Fruit fly (Drosophila melanogaster) whole organism, embryonic: ENCODE results near the gene CG46312.

Experiments used
- Bteb2 ChIP-seq: fragments of 200-800 bp; sonication (Bioruptor generic); optimal IDR thresholded peaks from 2 replicates; lab custom pipeline; 2016; ENCODE audit warnings: missing biosample characterization, missing genetic modification characterization
- CG12391 ChIP-seq: fragments of 200-800 bp; sonication (Bioruptor generic); optimal IDR thresholded peaks from 3 replicates; lab custom pipeline; 2018; ENCODE audit warnings: missing biosample characterization, mild to moderate bottlenecking, missing genetic modification characterization, moderate library complexity
- CG12744 ChIP-seq: fragments of 200-800 bp; sonication (Bioruptor generic); optimal IDR thresholded peaks from 2 replicates; lab custom pipeline; 2016; ENCODE audit warnings: missing biosample characterization, missing genetic modification characterization
- CG14710 ChIP-seq: fragments of 200-800 bp; sonication (Bioruptor generic); optimal IDR thresholded peaks from 3 replicates; lab custom pipeline; 2019; ENCODE audit warnings: missing biosample characterization, mild to moderate bottlenecking, missing genetic modification characterization, moderate library complexity
- CG14860 ChIP-seq: fragments of 200-800 bp; sonication (Bioruptor generic); IDR thresholded peaks from 3 replicates; pipeline ENCODE4 v1.3.6; 2022; ENCODE audit warnings: missing biosample characterization, missing genetic modification characterization; ENCODE audit not compliant: partially characterized antibody
- CG15601 ChIP-seq: fragments of 200-800 bp; sonication (Bioruptor generic); optimal IDR thresholded peaks from 3 replicates; lab custom pipeline; 2019; ENCODE audit warnings: missing biosample characterization, mild to moderate bottlenecking, missing genetic modification characterization, moderate library complexity
- CG17361 ChIP-seq: fragments of 200-800 bp; sonication (Bioruptor generic); IDR thresholded peaks from 3 replicates; pipeline ENCODE4 v1.3.6; 2022; ENCODE audit warnings: missing biosample characterization, missing genetic modification characterization
- CG17385 ChIP-seq: fragments of 200-800 bp; sonication (Bioruptor generic); optimal IDR thresholded peaks from 3 replicates; lab custom pipeline; 2018; ENCODE audit warnings: missing biosample characterization, mild to moderate bottlenecking, missing genetic modification characterization
- CG17568 ChIP-seq: fragments of 200-800 bp; sonication (Bioruptor generic); optimal IDR thresholded peaks from 2 replicates; lab custom pipeline; 2018; ENCODE audit warnings: missing biosample characterization, mild to moderate bottlenecking, missing genetic modification characterization, moderate library complexity
- CG18476 ChIP-seq: fragments of 200-800 bp; sonication (Bioruptor generic); optimal IDR thresholded peaks from 2 replicates; lab custom pipeline; 2016; ENCODE audit warnings: missing biosample characterization, mild to moderate bottlenecking, missing genetic modification characterization
- CG2129 ChIP-seq: fragments of 200-800 bp; sonication (Bioruptor generic); IDR thresholded peaks from 2 replicates; pipeline ENCODE4 v1.3.6; 2022; ENCODE audit warnings: missing biosample characterization, missing genetic modification characterization; ENCODE audit not compliant: partially characterized antibody
- CG31224 ChIP-seq: fragments of 200-800 bp; sonication (Bioruptor generic); IDR thresholded peaks from 2 replicates; pipeline ENCODE4 v1.3.6; 2022; ENCODE audit warnings: missing biosample characterization, missing genetic modification characterization
- CG31388 ChIP-seq: fragments of 200-800 bp; sonication (Bioruptor generic); optimal IDR thresholded peaks from 2 replicates; lab custom pipeline; 2016; ENCODE audit warnings: missing biosample characterization, missing genetic modification characterization
- CG32772 ChIP-seq: fragments of 200-800 bp; sonication (Bioruptor generic); IDR thresholded peaks from 2 replicates; pipeline ENCODE4 v1.3.6; 2022; ENCODE audit warnings: missing biosample characterization, missing genetic modification characterization
- CG5180 ChIP-seq: fragments of 200-800 bp; sonication (Bioruptor generic); optimal IDR thresholded peaks from 3 replicates; lab custom pipeline; 2017; ENCODE audit warnings: missing biosample characterization, missing genetic modification characterization, mild to moderate bottlenecking, moderate library complexity, missing genetic modification reagents
- CG6654 ChIP-seq: fragments of 200-800 bp; sonication (Bioruptor generic); optimal IDR thresholded peaks from 2 replicates; lab custom pipeline; 2017; ENCODE audit warnings: missing biosample characterization, mild to moderate bottlenecking, missing genetic modification characterization
- CG7271 ChIP-seq: fragments of 200-800 bp; sonication (Bioruptor generic); optimal IDR thresholded peaks from 2 replicates; lab custom pipeline; 2018; ENCODE audit warnings: missing biosample characterization, mild to moderate bottlenecking, missing genetic modification characterization, moderate library complexity
- CG7372 ChIP-seq: fragments of 200-800 bp; sonication (Bioruptor generic); IDR thresholded peaks from 2 replicates; pipeline ENCODE4 v1.3.6; 2022; ENCODE audit warnings: missing biosample characterization, missing genetic modification characterization
- CG8290 ChIP-seq, 3 experiments: fragments of 200-800 bp; sonication (Bioruptor generic); optimal IDR thresholded peaks; 2 replicates each; lab custom pipeline; 2016 to 2019; ENCODE audit warnings: missing biosample characterization in 3 of 3, missing genetic modification characterization in 3 of 3, mild to moderate bottlenecking in 2 of 3, moderate library complexity in 1 of 3
- D ChIP-seq, 2 experiments: fragments of 200-800 bp in 1 of 2; fragments of >200 bp in 1 of 2; sonication (Bioruptor generic) in 1 of 2; optimal IDR thresholded peaks; 2 replicates in 1 of 2; 3 replicates in 1 of 2; lab custom pipeline; 2017; ENCODE audit warnings: mild to moderate bottlenecking in 1 of 2, missing biosample characterization in 1 of 2, missing genetic modification characterization in 1 of 2, missing genetic modification reagents in 1 of 2
- Drgx ChIP-seq: fragments of 200-800 bp; sonication (Bioruptor generic); IDR thresholded peaks from 2 replicates; pipeline ENCODE4 v1.3.6; 2022; ENCODE audit warnings: missing biosample characterization, missing genetic modification characterization
- Elba2 ChIP-seq: fragments of 200-800 bp; sonication (Bioruptor generic); optimal IDR thresholded peaks from 3 replicates; lab custom pipeline; 2016; ENCODE audit warnings: missing biosample characterization, missing genetic modification characterization
- Fer2 ChIP-seq: fragments of 200-800 bp; sonication (Bioruptor generic); optimal IDR thresholded peaks from 2 replicates; lab custom pipeline; 2018; ENCODE audit warnings: missing biosample characterization, mild to moderate bottlenecking, missing genetic modification characterization, moderate library complexity
- Hr3 ChIP-seq: fragments of 200-800 bp; sonication (Bioruptor generic); optimal IDR thresholded peaks from 3 replicates; lab custom pipeline; 2016; ENCODE audit warnings: missing biosample characterization, missing genetic modification characterization
- Kr ChIP-seq: fragments of 200-800 bp; sonication (Bioruptor generic); optimal IDR thresholded peaks from 2 replicates; lab custom pipeline; 2017; ENCODE audit warnings: missing biosample characterization, mild to moderate bottlenecking, missing genetic modification characterization
- Lhr ChIP-seq: fragments of 200-800 bp; sonication (Bioruptor generic); optimal IDR thresholded peaks from 3 replicates; lab custom pipeline; 2017; ENCODE audit warnings: mild to moderate bottlenecking, missing biosample characterization, missing genetic modification reagents, missing genetic modification characterization
- Pdp1 ChIP-seq, 2 experiments: fragments of 200-800 bp; sonication (Bioruptor generic); optimal IDR thresholded peaks; 3 replicates each; lab custom pipeline; 2016; ENCODE audit warnings: missing biosample characterization in 2 of 2, missing genetic modification characterization in 2 of 2, mild to moderate bottlenecking in 1 of 2, moderate library complexity in 1 of 2
- Sox102F ChIP-seq: fragments of 200-800 bp; sonication (Bioruptor generic); optimal IDR thresholded peaks from 2 replicates; lab custom pipeline; 2018; ENCODE audit warnings: missing biosample characterization, mild to moderate bottlenecking, missing genetic modification characterization, moderate library complexity
- Sry-β ChIP-seq: fragments of 200-800 bp; sonication (Bioruptor generic); optimal IDR thresholded peaks from 2 replicates; lab custom pipeline; 2018; ENCODE audit warnings: missing biosample characterization, mild to moderate bottlenecking, missing genetic modification characterization, moderate library complexity
- al ChIP-seq: fragments of 200-800 bp; sonication (Bioruptor generic); IDR thresholded peaks from 2 replicates; pipeline ENCODE4 v1.3.6; 2022; ENCODE audit warnings: missing biosample characterization, missing genetic modification characterization
- ato ChIP-seq: fragments of 200-800 bp; sonication (Bioruptor generic); IDR thresholded peaks from 2 replicates; pipeline ENCODE4 v1.3.6; 2022; ENCODE audit warnings: missing biosample characterization, missing genetic modification characterization; ENCODE audit not compliant: partially characterized antibody
- bab2 ChIP-seq: fragments of 200-800 bp; sonication (Bioruptor generic); optimal IDR thresholded peaks from 2 replicates; lab custom pipeline; 2016; ENCODE audit warnings: missing biosample characterization, missing genetic modification characterization
- chm ChIP-seq: fragments of 200-800 bp; sonication (Bioruptor generic); IDR thresholded peaks from 2 replicates; pipeline ENCODE4 v1.3.6; 2022; ENCODE audit warnings: missing biosample characterization, missing genetic modification characterization
- fd102C ChIP-seq: fragments of 200-800 bp; sonication (Bioruptor generic); optimal IDR thresholded peaks from 2 replicates; lab custom pipeline; 2018; ENCODE audit warnings: missing biosample characterization, mild to moderate bottlenecking, missing genetic modification characterization, moderate library complexity
- gcm2 ChIP-seq: fragments of 200-800 bp; sonication (Bioruptor generic); optimal IDR thresholded peaks from 2 replicates; lab custom pipeline; 2016; ENCODE audit warnings: missing biosample characterization, missing genetic modification characterization
- hb ChIP-seq: fragments of 200-800 bp; sonication (Bioruptor generic); IDR thresholded peaks from 3 replicates; pipeline ENCODE4 v1.3.6; 2022; ENCODE audit warnings: missing biosample characterization, missing genetic modification characterization; ENCODE audit not compliant: partially characterized antibody
- inv ChIP-seq: fragments of 200-800 bp; sonication (Bioruptor generic); IDR thresholded peaks from 2 replicates; pipeline ENCODE4 v1.3.6; 2022; ENCODE audit warnings: missing biosample characterization, missing genetic modification characterization; ENCODE audit not compliant: partially characterized antibody
- jigr1 ChIP-seq: fragments of 200-800 bp; sonication (Bioruptor generic); IDR thresholded peaks from 3 replicates; pipeline ENCODE4 v1.3.6; 2022; ENCODE audit warnings: missing biosample characterization, missing genetic modification characterization
- lov ChIP-seq, 2 experiments: fragments of 200-800 bp in 1 of 2; fragments of >200 bp in 1 of 2; sonication (Bioruptor generic) in 1 of 2; IDR thresholded peaks in 1 of 2; optimal IDR thresholded peaks in 1 of 2; 2 replicates in 1 of 2; 3 replicates in 1 of 2; pipeline versions ENCODE4 v1.3.6 to Lab custom; 2017 to 2022; ENCODE audit warnings: missing biosample characterization in 1 of 2, missing genetic modification characterization in 1 of 2
- luna ChIP-seq: fragments of 200-800 bp; sonication (Bioruptor generic); optimal IDR thresholded peaks from 2 replicates; lab custom pipeline; 2016; ENCODE audit warnings: missing biosample characterization, missing genetic modification characterization
- nom ChIP-seq: fragments of 200-800 bp; sonication (Bioruptor generic); optimal IDR thresholded peaks from 2 replicates; lab custom pipeline; 2017; ENCODE audit warnings: missing biosample characterization, missing genetic modification characterization, mild to moderate bottlenecking, moderate library complexity, missing genetic modification reagents
- pfk ChIP-seq: fragments of 200-800 bp; sonication (Bioruptor generic); optimal IDR thresholded peaks from 2 replicates; lab custom pipeline; 2018; ENCODE audit warnings: missing biosample characterization, mild to moderate bottlenecking, missing genetic modification characterization, moderate library complexity
- pho ChIP-seq: fragments of 200-800 bp; sonication (Bioruptor generic); optimal IDR thresholded peaks from 2 replicates; lab custom pipeline; 2016; ENCODE audit warnings: missing biosample characterization, missing genetic modification characterization
- repo ChIP-seq: fragments of 200-800 bp; sonication (Bioruptor generic); optimal IDR thresholded peaks from 2 replicates; lab custom pipeline; 2016; ENCODE audit warnings: missing biosample characterization, missing genetic modification characterization
- rib ChIP-seq: fragments of 200-800 bp; sonication (Bioruptor generic); IDR thresholded peaks from 2 replicates; pipeline ENCODE4 v1.3.6; 2022; ENCODE audit warnings: missing biosample characterization, missing genetic modification characterization
- sens ChIP-seq: fragments of 200-800 bp; sonication (Bioruptor generic); peaks from one replicate; lab custom pipeline; 2016; ENCODE audit warnings: missing biosample characterization, missing genetic modification characterization
- slp2 ChIP-seq: fragments of 200-800 bp; sonication (Bioruptor generic); optimal IDR thresholded peaks from 2 replicates; lab custom pipeline; 2016; ENCODE audit warnings: missing biosample characterization, missing genetic modification characterization
- unpg ChIP-seq: fragments of 200-800 bp; sonication (Bioruptor generic); optimal IDR thresholded peaks from 3 replicates; lab custom pipeline; 2018; ENCODE audit warnings: missing biosample characterization, mild to moderate bottlenecking, missing genetic modification characterization, moderate library complexity

The CG46312 gene

DNA sequence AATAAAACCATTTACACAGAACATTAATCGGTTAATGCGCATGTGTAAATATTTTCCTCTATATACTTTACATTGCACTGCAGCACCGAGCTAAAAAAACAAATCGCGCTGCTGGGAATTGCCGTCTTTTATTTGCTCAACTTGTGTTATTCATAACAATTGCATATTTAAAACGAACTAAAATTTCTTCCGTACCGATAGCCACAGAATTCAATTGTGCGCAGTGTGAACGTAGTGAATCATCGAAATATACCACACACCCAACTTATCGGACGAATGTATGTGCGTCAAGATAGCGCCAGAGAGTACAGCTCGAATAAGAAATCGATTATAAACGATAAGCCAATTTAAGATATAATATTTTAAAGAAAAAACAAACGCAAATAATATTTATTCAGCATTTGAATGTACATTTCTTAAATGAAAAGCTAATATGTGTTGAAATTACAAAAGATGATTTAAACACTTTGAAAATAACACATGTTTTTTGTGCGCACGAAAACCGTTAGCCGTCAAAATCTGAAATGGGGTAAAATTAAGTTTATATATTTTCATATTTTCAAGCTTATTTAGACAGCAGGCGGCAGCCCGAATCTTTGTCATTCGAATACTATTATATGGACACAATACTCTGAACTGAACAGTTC is 13.9 kb upstream of the CG46312 start, which contains the start of the genes vap and CG12698 (continued):
- TF ChIP-seq CG17361 (GFP tag; lab: Robert Waterston, UW): peak; percentile 48; the same call in 2 of the 3 replicates
- peak; percentile 62 for TF ChIP-seq CG14860
- TF ChIP-seq lov (optimal IDR thresholded peaks at IDR 0.05; lab: Kevin White, UChicago): no peak
- no peak for TF ChIP-seq lov (GFP tag; IDR thresholded peaks at IDR 0.05; lab: Robert Waterston, UW)
- TF ChIP-seq CG32772 (GFP tag; lab: Robert Waterston, UW): no peak
- TF ChIP-seq CG12744 (GFP tag; lab: Kevin White, UChicago): no peak
- no peak for TF ChIP-seq CG6654
- no peak for TF ChIP-seq Kr (GFP tag; lab: Kevin White, UChicago)
- TF ChIP-seq luna (GFP tag; lab: Kevin White, UChicago): no peak
- TF ChIP-seq CG7271 (tag; lab: Kevin White, UChicago): no peak
- peak; percentile 28; the same call in 1 of the 2 replicates for TF ChIP-seq ato
- TF ChIP-seq CG14710 (tag; lab: Kevin White, UChicago): peak; percentile 53
- TF ChIP-seq D (optimal IDR thresholded peaks at IDR 0.05; lab: Kevin White, UChicago): no peak
- no peak for TF ChIP-seq D (GFP tag; optimal IDR thresholded peaks at IDR 0.05; lab: Kevin White, UChicago)
- TF ChIP-seq jigr1 (GFP tag; lab: Robert Waterston, UW): no peak
- no peak for TF ChIP-seq CG18476 (GFP tag; lab: Kevin White, UChicago)
- TF ChIP-seq CG5180: no peak
- TF ChIP-seq sens: peak; percentile 69
- no peak for TF ChIP-seq chm (GFP tag; lab: Robert Waterston, UW)
- no peak for TF ChIP-seq bab2 (GFP tag; lab: Kevin White, UChicago)
- no peak for TF ChIP-seq CG31224
- TF ChIP-seq CG31388: no peak
- peak; percentile 71 for TF ChIP-seq inv (GFP tag; lab: Robert Waterston, UW)
- TF ChIP-seq nom (GFP tag; lab: Kevin White, UChicago): no peak
- peak; percentile 27 for TF ChIP-seq Lhr (GFP tag; lab: Kevin White, UChicago)
- 0 out of 3 replicates have a peak, but pooled peaks have one; percentile 14 for TF ChIP-seq hb (GFP tag; lab: Robert Waterston, UW)
- TF ChIP-seq Pdp1 (GFP tag; optimal IDR thresholded peaks at IDR 0.05; lab: Kevin White, UChicago): no peak
- no peak for TF ChIP-seq repo
- no peak for TF ChIP-seq CG8290 (GFP tag; optimal IDR thresholded peaks at IDR 0.05; lab: Kevin White, UChicago)
- no peak for TF ChIP-seq CG8290 (tag; optimal IDR thresholded peaks at IDR 0.05; lab: Kevin White, UChicago)
- TF ChIP-seq CG2129 (GFP tag; lab: Robert Waterston, UW): no peak; the same call in 1 of the 2 replicates
- no peak for TF ChIP-seq Fer2 (tag; lab: Kevin White, UChicago)
- TF ChIP-seq pfk: peak; percentile 5
- no peak for TF ChIP-seq unpg (GFP tag; lab: Kevin White, UChicago)
- no peak for TF ChIP-seq Drgx (GFP tag; lab: Robert Waterston, UW)
- no peak for TF ChIP-seq Sox102F (GFP tag; lab: Kevin White, UChicago)
- no peak for TF ChIP-seq fd102C
- no peak for TF ChIP-seq Sry-β
- TF ChIP-seq CG15601 (tag; lab: Kevin White, UChicago): peak; percentile 0
- TF ChIP-seq CG17385 (GFP tag; lab: Kevin White, UChicago): no peak
- no peak for TF ChIP-seq CG17568 (GFP tag; lab: Kevin White, UChicago)
- no peak for TF ChIP-seq Hr3 (GFP tag; lab: Kevin White, UChicago)
- TF ChIP-seq slp2 (GFP tag; lab: Kevin White, UChicago): no peak
- no peak for TF ChIP-seq Elba2 (GFP tag; lab: Kevin White, UChicago)
- no peak for TF ChIP-seq al (GFP tag; lab: Robert Waterston, UW)
- no peak for TF ChIP-seq gcm2
- TF ChIP-seq CG7372 (GFP tag; lab: Robert Waterston, UW): no peak
- peak; percentile 43 for TF ChIP-seq CG12391 (tag; lab: Kevin White, UChicago)
- TF ChIP-seq pho (GFP tag; lab: Kevin White, UChicago): no peak
- no peak for TF ChIP-seq Bteb2 (GFP tag; lab: Kevin White, UChicago)
- TF ChIP-seq rib (GFP tag; lab: Robert Waterston, UW): no peak
